Worm (Caenorhabditis elegans) whole organism, L4/young adult: ENCODE data around the gene H03G16.1.

Experiments
- W03F9.2 ChIP-seq: fragments of 150-350 bp; optimal IDR thresholded peaks from 2 replicates; lab custom pipeline; 2014; ENCODE audit warnings: missing biosample characterization, missing genetic modification characterization
- dao-5 ChIP-seq: sonication (generic microtip); optimal IDR thresholded peaks from 2 replicates; lab custom pipeline; 2016; ENCODE audit warnings: missing genotype, missing genetic modification characterization, moderate library complexity, missing compliant biosample characterization
- him-1 ChIP-seq: sonication (generic microtip); optimal IDR thresholded peaks from 2 replicates; lab custom pipeline; 2016; ENCODE audit warnings: missing genotype, missing genetic modification reagents, missing genetic modification characterization, missing compliant biosample characterization

DNA sequence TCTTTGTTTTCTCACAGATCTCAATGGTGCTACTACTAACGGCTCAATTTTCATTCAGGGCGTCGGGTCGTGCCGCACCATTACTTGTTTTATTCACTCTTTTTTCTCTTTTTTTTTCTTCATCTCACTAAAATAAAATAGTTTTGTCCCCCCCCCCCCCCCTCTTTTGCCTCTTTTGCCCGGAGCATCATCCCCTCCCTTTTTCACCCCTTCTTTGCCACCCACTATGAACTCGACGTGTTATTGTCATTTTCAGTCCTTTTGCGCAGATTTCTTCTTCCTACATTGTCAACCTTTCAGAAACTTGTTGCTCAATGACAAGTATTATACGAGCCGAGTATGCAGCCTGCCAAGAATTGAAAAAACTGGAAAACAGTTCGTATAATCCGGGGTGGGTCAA lies 27.7 kb upstream of the H03G16.1 start, which contains the start of gene seb-3:
- TF ChIP-seq him-1 (tag; lab: Kevin White, UChicago) = no peak
- no peak for TF ChIP-seq dao-5
- TF ChIP-seq W03F9.2 (tag; lab: Kevin White, UChicago) = no peak
